Worm (Caenorhabditis elegans) whole organism, L1 larva: ENCODE measurements around the gene clp-7.

Source experiments
- ces-1 ChIP-seq: fragments of 150-350 bp; optimal IDR thresholded peaks from 2 replicates; lab custom pipeline; 2014; ENCODE audit warnings: missing biosample characterization, missing genetic modification reagents, missing genetic modification characterization
- dsc-1 ChIP-seq: sonication (generic microtip); optimal IDR thresholded peaks from 2 replicates; lab custom pipeline; 2016; ENCODE audit warnings: mild to moderate bottlenecking, missing genetic modification characterization, missing compliant biosample characterization
- egl-27 ChIP-seq, 2 experiments: fragments of 150-350 bp in 1 of 2; sonication (generic microtip); optimal IDR thresholded peaks; 3 replicates each; lab custom pipeline; 2017 to 2018; ENCODE audit warnings: missing biosample characterization in 2 of 2, missing genetic modification characterization in 2 of 2, missing genetic modification reagents in 2 of 2
- fos-1 ChIP-seq: fragments of 150-350 bp; optimal IDR thresholded peaks from 2 replicates; lab custom pipeline; 2014; ENCODE audit warnings: missing biosample characterization, missing genetic modification characterization
- hpl-2 ChIP-seq: fragments of 150-350 bp; optimal IDR thresholded peaks from 2 replicates; lab custom pipeline; 2014; ENCODE audit warnings: missing biosample characterization, missing genetic modification reagents, missing genetic modification characterization
- pax-3 ChIP-seq: fragments of 200-800 bp; sonication (Bioruptor generic); optimal IDR thresholded peaks from 2 replicates; lab custom pipeline; 2018; ENCODE audit warnings: mild to moderate bottlenecking, missing genetic modification characterization, moderate library complexity, missing compliant biosample characterization
- vab-15 ChIP-seq: sonication (generic microtip); optimal IDR thresholded peaks from 2 replicates; lab custom pipeline; 2017; ENCODE audit warnings: missing genotype, mild to moderate bottlenecking, missing genetic modification characterization, missing compliant biosample characterization
- xbp-1 ChIP-seq: sonication (generic microtip); optimal IDR thresholded peaks from 2 replicates; lab custom pipeline; 2016; ENCODE audit warnings: missing genetic modification characterization, missing compliant biosample characterization
- zip-4 ChIP-seq: fragments of 200-800 bp; sonication (Bioruptor generic); optimal IDR thresholded peaks from 2 replicates; lab custom pipeline; 2018; ENCODE audit warnings: mild to moderate bottlenecking, missing genetic modification characterization, moderate library complexity, missing compliant biosample characterization
- ztf-11 ChIP-seq, 2 experiments: sonication (generic microtip); optimal IDR thresholded peaks; 2 replicates each; lab custom pipeline; 2016 to 2017; ENCODE audit warnings: missing genetic modification characterization in 2 of 2, missing biosample characterization in 1 of 2, missing compliant biosample characterization in 1 of 2

- TF ChIP-seq fos-1 (tag; lab: Kevin White, UChicago) (no peak), vab-15 (tag; lab: Kevin White, UChicago) (no peak), zip-4 (GFP tag; lab: Kevin White, UChicago) (no peak), ces-1 (no peak), pax-3 (tag; lab: Kevin White, UChicago) (no peak), ztf-11 (tag; optimal IDR thresholded peaks at IDR 0.05; lab: Kevin White, UChicago) (no peak), dsc-1 (tag; lab: Kevin White, UChicago) (no peak), xbp-1 (tag; lab: Kevin White, UChicago) (no peak), hpl-2 (GFP tag; lab: Kevin White, UChicago) (no peak), egl-27 (tag; optimal IDR thresholded peaks at IDR 0.05; lab: Kevin White, UChicago) (no peak)
These were observed 11.8 kb downstream of the clp-7 start for ce11 chrIV:1433978-1434377.
